Worm (Caenorhabditis elegans): ENCODE results near the gene C03B1.13.

C03B1.13 gene

ce11 chrX:6360658-6361057 is 22.8 kb upstream of the C03B1.13 start, which contains the start of gene C03B1.14:
TSS of gene C03B1.14 (minus strand) at chrX:6360758.
- TF ChIP-seq lin-1 (GFP tag; IDR thresholded peaks at IDR 0.05), result no peak
- TF ChIP-seq R02D3.7 (tag; optimal IDR thresholded peaks at IDR 0.05), result no peak
- no peak for TF ChIP-seq php-3 (GFP tag; IDR thresholded peaks at IDR 0.05)
- no peak for TF ChIP-seq F44E2.7 (GFP tag; IDR thresholded peaks at IDR 0.05)
- no peak for TF ChIP-seq F49E8.2 (tag; optimal IDR thresholded peaks at IDR 0.05; ENCODE audit: borderline replicate concordance)
- no peak for TF ChIP-seq spr-1 (tag; optimal IDR thresholded peaks at IDR 0.05)
- TF ChIP-seq lsy-2 (tag; optimal IDR thresholded peaks at IDR 0.05), result no peak
- TF ChIP-seq daf-16 (GFP tag; optimal IDR thresholded peaks at IDR 0.05), result no peak
- TF ChIP-seq daf-16 (tag; optimal IDR thresholded peaks at IDR 0.05), result no peak
- TF ChIP-seq ceh-28 (tag; optimal IDR thresholded peaks at IDR 0.05), result no peak
- TF ChIP-seq ama-1 (optimal IDR thresholded peaks at IDR 0.05), result no peak
- TF ChIP-seq cey-2 (tag; optimal IDR thresholded peaks at IDR 0.05; ENCODE audit: borderline replicate concordance, insufficient read depth), result no peak
- no peak for TF ChIP-seq mxl-3 (GFP tag; optimal IDR thresholded peaks at IDR 0.05)
- no peak for TF ChIP-seq mdt-29 (GFP tag; IDR thresholded peaks at IDR 0.05)
- TF ChIP-seq skn-1 (tag; optimal IDR thresholded peaks at IDR 0.05), result no peak
- TF ChIP-seq lin-13 (GFP tag; optimal IDR thresholded peaks at IDR 0.05), result no peak

- TF ChIP-seq aha-1 (tag), result peak; percentile 97
- TF ChIP-seq egl-43 (GFP tag; IDR thresholded peaks at IDR 0.05), result no peak
Measured at ce11 chrX:6360077-6360476, 22.2 kb upstream of the C03B1.13 start.

ce11 chrX:6357772-6358171 is 19.9 kb upstream of the C03B1.13 start, which contains the start of gene C03B1.10:
TSS of gene C03B1.10 (minus strand) at chrX:6357872.
- no peak for TF ChIP-seq attf-4 (tag; optimal IDR thresholded peaks at IDR 0.05)
- peak in 1 of 2 experiments; percentile 25 for TF ChIP-seq unc-62 (GFP tag; optimal IDR thresholded peaks at IDR 0.05 in 1 of 2)
- TF ChIP-seq unc-62 (tag; optimal IDR thresholded peaks at IDR 0.05), result no peak

ce11 chrX:6355030-6355635 is 17.3 kb upstream of the C03B1.13 start, which contains the start of gene C03B1.5:
TSS of gene C03B1.5 (plus strand) at chrX:6355585.
- TF ChIP-seq aha-1 (tag) (peak; percentile 87), nhr-42 (GFP tag; IDR thresholded peaks at IDR 0.05) (no peak), daf-16 (GFP tag; optimal IDR thresholded peaks at IDR 0.05) (no peak), daf-16 (tag; optimal IDR thresholded peaks at IDR 0.05) (peak; percentile 31), spr-3 (GFP tag; optimal IDR thresholded peaks at IDR 0.05) (no peak)

ce11 chrX:6353763-6354162 is 15.9 kb upstream of the C03B1.13 start:
- peak in 1 of 2 experiments; percentile 25 for TF ChIP-seq unc-62 (GFP tag; optimal IDR thresholded peaks at IDR 0.05 in 1 of 2)
- TF ChIP-seq unc-62 (tag; optimal IDR thresholded peaks at IDR 0.05), result no peak
- TF ChIP-seq lin-39 (tag; optimal IDR thresholded peaks at IDR 0.05), result no peak

- no peak for TF ChIP-seq ama-1 (optimal IDR thresholded peaks at IDR 0.05)
- TF ChIP-seq spr-1 (tag; optimal IDR thresholded peaks at IDR 0.05), result no peak
- no peak for TF ChIP-seq hmg-1.1 (GFP tag; IDR thresholded peaks at IDR 0.05)
- no peak for TF ChIP-seq egl-27 (tag; optimal IDR thresholded peaks at IDR 0.05)
- TF ChIP-seq lin-29 (GFP tag; IDR thresholded peaks at IDR 0.05), result no peak
- TF ChIP-seq unc-39 (tag; optimal IDR thresholded peaks at IDR 0.05), result no peak
- no peak for TF ChIP-seq dmd-9 (GFP tag; IDR thresholded peaks at IDR 0.05)
- no peak for TF ChIP-seq F26F4.8 (GFP tag; conservative IDR thresholded peaks at IDR 0.05)
- TF ChIP-seq lin-38 (GFP tag; IDR thresholded peaks at IDR 0.05), result no peak
- TF ChIP-seq arid-1 (GFP tag; conservative IDR thresholded peaks at IDR 0.05), result no peak
- TF ChIP-seq madf-5 (GFP tag; IDR thresholded peaks at IDR 0.05), result no peak
- no peak for TF ChIP-seq nhr-28 (tag; optimal IDR thresholded peaks at IDR 0.05)
- TF ChIP-seq nhr-48 (tag; optimal IDR thresholded peaks at IDR 0.05), result no peak
- no peak for TF ChIP-seq skn-1 (tag; optimal IDR thresholded peaks at IDR 0.05)
Measured at ce11 chrX:6350016-6350415, 12.2 kb upstream of the C03B1.13 start, which contains the start of gene C03B1.6. TSS of gene C03B1.6 (plus strand) at chrX:6350316.
